Worm (Caenorhabditis elegans) whole organism, young adult: ENCODE measurements around the gene degl-2.

Source experiments
- B0019.2 ChIP-seq: fragments of 200-800 bp; sonication (Bioruptor generic); conservative IDR thresholded peaks from 2 replicates; pipeline ENCODE4 v1.3.6; 2022; ENCODE audit warnings: missing genetic modification reagents, missing genetic modification characterization, missing compliant biosample characterization
- T07F8.4 ChIP-seq: sonication (generic microtip); optimal IDR thresholded peaks from 2 replicates; lab custom pipeline; 2016; ENCODE audit warnings: mild to moderate bottlenecking, missing genetic modification characterization, moderate library complexity, missing compliant biosample characterization
- Y53F4B.3 ChIP-seq: fragments of 200-800 bp; sonication (Bioruptor generic); IDR thresholded peaks from 2 replicates; pipeline ENCODE4 v1.3.6; 2022; ENCODE audit warnings: missing genetic modification reagents, missing genetic modification characterization, missing compliant biosample characterization
- lin-35 ChIP-seq, 3 experiments: fragments of 150-350 bp in 2 of 3; sonication (generic microtip) in 1 of 3; optimal IDR thresholded peaks; 2 replicates each; lab custom pipeline; 2014 to 2018; ENCODE audit warnings: missing biosample characterization in 3 of 3, missing genetic modification characterization in 3 of 3, missing genetic modification reagents in 3 of 3
- snpc-4 ChIP-seq, 5 experiments: fragments of 150-350 bp in 1 of 5; sonication (generic microtip) in 4 of 5; optimal IDR thresholded peaks; 2 replicates each; lab custom pipeline; 2014 to 2018; ENCODE audit warnings: missing genetic modification characterization in 5 of 5, missing biosample characterization in 3 of 5, antibody characterized with exemption in 2 of 5, mild to moderate bottlenecking in 2 of 5, missing compliant biosample characterization in 2 of 5, missing genotype in 2 of 5, moderate library complexity in 2 of 5, missing genetic modification reagents in 1 of 5

DNA sequence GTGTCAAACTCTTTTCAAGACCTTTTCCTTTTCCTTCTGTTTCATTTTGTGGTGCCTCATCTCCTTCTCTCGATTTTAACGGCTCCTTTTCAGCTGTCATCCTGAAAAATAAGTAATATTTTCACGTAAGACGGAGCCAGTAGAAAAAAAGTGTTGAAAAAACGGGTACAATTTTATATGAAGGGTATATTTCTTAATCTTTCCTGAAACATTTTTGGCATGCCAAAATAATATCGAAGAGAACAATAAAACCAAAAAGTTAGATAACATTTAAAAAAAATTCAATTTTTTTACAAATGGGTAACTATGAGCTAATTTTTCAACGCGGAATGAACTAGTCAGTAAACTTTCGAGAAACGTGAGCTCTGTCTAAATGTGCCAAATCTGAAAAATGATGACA lies 41.7 kb upstream of the degl-2 start, which contains the start of gene aat-1:
- TF ChIP-seq snpc-4 (GFP tag; optimal IDR thresholded peaks at IDR 0.05; lab: Kevin White, UChicago) = no peak
- TF ChIP-seq snpc-4 (tag; optimal IDR thresholded peaks at IDR 0.05; lab: Kevin White, UChicago) = no peak
- TF ChIP-seq lin-35 (GFP tag; optimal IDR thresholded peaks at IDR 0.05; lab: Kevin White, UChicago) = no peak
- no peak for TF ChIP-seq T07F8.4 (tag; lab: Kevin White, UChicago)
- TF ChIP-seq B0019.2 = no peak
- TF ChIP-seq Y53F4B.3 = no peak
